Fruit fly (Drosophila melanogaster) whole organism, pupa: ENCODE results near the gene CG31125.

Source experiments
- CG10348 ChIP-seq: fragments of 200-800 bp; sonication (Bioruptor generic); IDR thresholded peaks from 2 replicates; pipeline ENCODE4 v1.3.6; 2022; ENCODE audit warnings: missing biosample characterization, missing genetic modification characterization
- CG13204 ChIP-seq: fragments of 200-800 bp; sonication (Bioruptor generic); optimal IDR thresholded peaks from 2 replicates; lab custom pipeline; 2018; ENCODE audit warnings: missing biosample characterization, mild to moderate bottlenecking, missing genetic modification characterization, moderate library complexity
- CG14655 ChIP-seq: fragments of 200-800 bp; sonication (Bioruptor generic); optimal IDR thresholded peaks from 3 replicates; lab custom pipeline; 2017; ENCODE audit warnings: mild to moderate bottlenecking, missing biosample characterization, missing genetic modification reagents, missing genetic modification characterization
- CG17806 ChIP-seq: fragments of 200-800 bp; sonication (Bioruptor generic); optimal IDR thresholded peaks from 2 replicates; lab custom pipeline; 2018; ENCODE audit warnings: missing biosample characterization, mild to moderate bottlenecking, missing genetic modification characterization, moderate library complexity
- CG34367 ChIP-seq: fragments of 200-800 bp; sonication (Bioruptor generic); optimal IDR thresholded peaks from 2 replicates; lab custom pipeline; 2018; ENCODE audit warnings: missing biosample characterization, mild to moderate bottlenecking, missing genetic modification characterization
- Pif1A ChIP-seq: fragments of 200-800 bp; sonication (Bioruptor generic); optimal IDR thresholded peaks from 3 replicates; lab custom pipeline; 2016; ENCODE audit warnings: missing biosample characterization, missing genetic modification characterization
- Snoo ChIP-seq: fragments of 200-800 bp; sonication (Bioruptor generic); optimal IDR thresholded peaks from 3 replicates; lab custom pipeline; 2017; ENCODE audit warnings: missing biosample characterization, mild to moderate bottlenecking, missing genetic modification characterization, inconsistent platforms
- gl ChIP-seq: fragments of 200-800 bp; sonication (Bioruptor generic); optimal IDR thresholded peaks from 2 replicates; lab custom pipeline; 2018; ENCODE audit warnings: missing biosample characterization, mild to moderate bottlenecking, missing genetic modification characterization
- rn ChIP-seq: fragments of 200-800 bp; sonication (Bioruptor generic); IDR thresholded peaks from 2 replicates; pipeline ENCODE4 v1.3.6; 2022; ENCODE audit warnings: missing biosample characterization, missing genetic modification characterization

- no peak for TF ChIP-seq Pif1A (GFP tag; lab: Kevin White, UChicago)
- no peak for TF ChIP-seq CG17806 (tag; lab: Kevin White, UChicago)
- TF ChIP-seq CG34367 (tag; lab: Kevin White, UChicago): no peak
- no peak for TF ChIP-seq CG14655
- no peak for TF ChIP-seq Snoo
- no peak for TF ChIP-seq CG13204 (GFP tag; lab: Kevin White, UChicago)
- TF ChIP-seq gl (tag; lab: Kevin White, UChicago): no peak
- TF ChIP-seq rn: no peak
- TF ChIP-seq CG10348 (GFP tag; lab: Robert Waterston, UW): no peak
Measured at dm6 chr3R:24620569-24620968, 34.1 kb downstream of the CG31125 start.
